Fruit fly (Drosophila melanogaster) whole organism, pupa: ENCODE results near the gene Pxd.

Source experiments
- CG12605 ChIP-seq: fragments of 200-800 bp; sonication (Bioruptor generic); IDR thresholded peaks from 2 replicates; pipeline ENCODE4 v1.3.6; 2022; ENCODE audit warnings: missing biosample characterization, missing genetic modification characterization
- CG4496 ChIP-seq: fragments of 200-800 bp; sonication (Bioruptor generic); IDR thresholded peaks from 3 replicates; pipeline ENCODE4 v1.3.6; 2022; ENCODE audit warnings: missing biosample characterization, missing genetic modification characterization
- Pif1B ChIP-seq: fragments of 200-800 bp; sonication (Bioruptor generic); optimal IDR thresholded peaks from 3 replicates; lab custom pipeline; 2016; ENCODE audit warnings: missing biosample characterization, missing genetic modification characterization
- Snoo ChIP-seq: fragments of 200-800 bp; sonication (Bioruptor generic); optimal IDR thresholded peaks from 3 replicates; lab custom pipeline; 2017; ENCODE audit warnings: missing biosample characterization, mild to moderate bottlenecking, missing genetic modification characterization, inconsistent platforms

Gene Pxd

DNA sequence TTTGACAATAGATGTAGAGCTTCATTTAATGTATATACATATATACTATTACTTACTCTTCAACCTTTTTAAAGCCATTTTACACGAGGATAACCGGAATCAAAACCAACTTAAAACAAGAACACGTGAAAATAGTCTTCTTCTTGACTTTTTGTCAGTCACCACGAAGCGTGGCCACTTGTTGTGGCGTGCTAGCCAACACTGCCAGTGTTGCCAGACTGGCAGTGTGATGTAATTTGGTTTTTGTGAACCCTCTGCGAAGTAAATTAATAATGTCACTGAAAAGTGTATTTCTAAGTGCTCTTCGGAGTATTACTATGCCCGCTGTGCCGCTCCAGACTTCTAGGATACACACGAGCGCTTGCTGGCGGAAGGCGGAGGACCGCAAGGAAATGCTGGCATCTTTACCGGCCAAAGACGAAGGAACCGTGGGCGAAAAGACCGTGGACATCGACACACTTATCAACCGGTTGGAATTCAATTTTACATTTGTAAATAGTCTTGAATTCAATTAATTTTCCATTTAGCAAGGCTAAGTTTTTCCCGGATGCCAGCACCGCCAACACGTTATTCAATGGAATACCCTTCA lies 58.2 kb downstream of the Pxd start, which contains the start of the genes Ns1 and mRpS11:
TSS of gene Ns1 (minus strand) at position 150 of the 589 bp plus-strand sequence.
TSS of gene mRpS11 (plus strand) at position 207 of the 589 bp plus-strand sequence.
- TF ChIP-seq CG4496 (no peak; the same call in 2 of the 3 replicates), Pif1B (GFP tag; lab: Kevin White, UChicago) (no peak), CG12605 (GFP tag; lab: Robert Waterston, UW) (peak; percentile 71; the same call in 1 of the 2 replicates), Snoo (tag; lab: Kevin White, UChicago) (peak; percentile 19)
